Worm (Caenorhabditis elegans): ENCODE results near the gene F45D11.5.

DNA sequence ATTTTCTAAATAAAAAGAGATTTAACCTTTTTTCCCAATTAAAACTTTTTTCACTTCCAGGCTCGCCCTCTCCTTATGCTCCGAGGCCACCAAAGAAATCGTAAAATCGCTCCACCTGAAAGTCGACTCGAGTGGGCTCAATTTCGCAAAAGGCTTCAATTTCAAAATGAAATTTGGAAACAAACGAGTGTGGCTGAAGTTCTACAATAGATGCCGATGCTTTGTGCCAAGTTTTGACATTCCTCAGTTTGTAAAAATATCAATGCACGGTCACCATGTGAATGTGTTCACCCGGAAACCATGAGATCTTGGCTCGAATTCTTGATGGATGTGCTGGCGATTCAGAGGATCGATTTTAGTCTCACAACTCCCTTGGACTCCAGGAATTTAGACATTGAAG lies 25.2 kb downstream of the F45D11.5 start, which contains the start of gene M01D1.12:
- TF ChIP-seq tab-1 (GFP tag; IDR thresholded peaks at IDR 0.05) (no peak), ztf-29 (GFP tag; IDR thresholded peaks at IDR 0.05) (no peak), T22C8.4 (GFP tag; IDR thresholded peaks at IDR 0.05) (no peak), flt-1 (GFP tag; IDR thresholded peaks at IDR 0.05) (no peak), ref-1 (GFP tag; conservative IDR thresholded peaks at IDR 0.05) (no peak), med-1 (GFP tag; optimal IDR thresholded peaks at IDR 0.05; ENCODE audit: insufficient read depth) (no peak), cog-1 (tag; optimal IDR thresholded peaks at IDR 0.05) (no peak), ztf-23 (GFP tag; IDR thresholded peaks at IDR 0.05) (no peak)

Measured in whole organism, midembryonic.